Worm (Caenorhabditis elegans) whole organism, young adult: ENCODE data around the gene cdc-14.

Experiments used
- B0336.3 ChIP-seq: fragments of 200-800 bp; sonication (Bioruptor generic); IDR thresholded peaks from 2 replicates; pipeline ENCODE4 v1.3.6; 2022; ENCODE audit warnings: missing genetic modification characterization, missing compliant biosample characterization
- C06A6.2 ChIP-seq: fragments of 200-800 bp; sonication (Bioruptor generic); conservative IDR thresholded peaks from 2 replicates; pipeline ENCODE4 v1.3.6; 2022; ENCODE audit warnings: missing genetic modification characterization, missing compliant biosample characterization
- D2030.7 ChIP-seq: fragments of 200-800 bp; sonication (Bioruptor generic); IDR thresholded peaks from 2 replicates; pipeline ENCODE4 v1.3.6; 2022; ENCODE audit warnings: missing genetic modification reagents, missing genetic modification characterization, missing compliant biosample characterization
- F33H1.4 ChIP-seq: fragments of 200-800 bp; sonication (Bioruptor generic); IDR thresholded peaks from 2 replicates; pipeline ENCODE4 v1.3.6; 2022; ENCODE audit warnings: missing genetic modification reagents, missing genetic modification characterization, missing compliant biosample characterization
- F37B4.10 ChIP-seq: fragments of 200-800 bp; sonication (Bioruptor generic); IDR thresholded peaks from 2 replicates; pipeline ENCODE4 v1.3.6; 2022; ENCODE audit warnings: missing genetic modification characterization, missing compliant biosample characterization
- F55B11.4 ChIP-seq: sonication (generic microtip); optimal IDR thresholded peaks from 2 replicates; lab custom pipeline; 2016; ENCODE audit warnings: missing compliant biosample characterization, missing genetic modification characterization, borderline replicate concordance; ENCODE audit not compliant: insufficient read depth
- K12H6.12 ChIP-seq: fragments of 200-800 bp; sonication (Bioruptor generic); optimal IDR thresholded peaks from 2 replicates; lab custom pipeline; 2018; ENCODE audit warnings: mild to moderate bottlenecking, missing genetic modification characterization, missing compliant biosample characterization
- T07F8.4 ChIP-seq: sonication (generic microtip); optimal IDR thresholded peaks from 2 replicates; lab custom pipeline; 2016; ENCODE audit warnings: mild to moderate bottlenecking, missing genetic modification characterization, moderate library complexity, missing compliant biosample characterization
- Y53G8AR.9 ChIP-seq: fragments of 200-800 bp; sonication (Bioruptor generic); conservative IDR thresholded peaks from 2 replicates; pipeline ENCODE4 v1.3.6; 2022; ENCODE audit warnings: missing genetic modification reagents, missing genetic modification characterization, missing compliant biosample characterization
- Y56A3A.18 ChIP-seq: fragments of 200-800 bp; sonication (Bioruptor generic); IDR thresholded peaks from 2 replicates; pipeline ENCODE4 v1.3.6; 2022; ENCODE audit warnings: missing genetic modification reagents, missing genetic modification characterization, missing compliant biosample characterization
- aptf-2 ChIP-seq: fragments of 200-800 bp; sonication (Bioruptor generic); conservative IDR thresholded peaks from 2 replicates; pipeline ENCODE4 v1.3.6; 2022; ENCODE audit warnings: missing genetic modification reagents, missing genetic modification characterization, missing compliant biosample characterization
- atf-7 ChIP-seq: sonication (generic microtip); optimal IDR thresholded peaks from 2 replicates; lab custom pipeline; 2017; ENCODE audit warnings: mild to moderate bottlenecking, missing genetic modification characterization, missing compliant biosample characterization
- attf-3 ChIP-seq: fragments of 200-800 bp; sonication (Bioruptor generic); conservative IDR thresholded peaks from 2 replicates; pipeline ENCODE4 v1.3.6; 2022; ENCODE audit warnings: missing genetic modification reagents, missing genetic modification characterization, missing compliant biosample characterization
- cebp-1 ChIP-seq, 2 experiments: fragments of 200-800 bp in 1 of 2; sonication (Bioruptor generic) in 1 of 2; sonication (generic microtip) in 1 of 2; IDR thresholded peaks in 1 of 2; optimal IDR thresholded peaks in 1 of 2; 2 replicates each; pipeline versions ENCODE4 v1.3.6 to Lab custom; 2017 to 2022; ENCODE audit warnings: missing compliant biosample characterization in 2 of 2, missing genetic modification characterization in 2 of 2, mild to moderate bottlenecking in 1 of 2, missing genetic modification reagents in 1 of 2, moderate library complexity in 1 of 2
- ceh-79 ChIP-seq: sonication (generic microtip); optimal IDR thresholded peaks from 2 replicates; lab custom pipeline; 2017; ENCODE audit warnings: mild to moderate bottlenecking, missing genetic modification characterization, missing compliant biosample characterization
- dpl-1 ChIP-seq: fragments of 150-350 bp; optimal IDR thresholded peaks from 2 replicates; lab custom pipeline; 2014; ENCODE audit warnings: missing biosample characterization, missing genetic modification reagents, missing genetic modification characterization
- efl-1 ChIP-seq: fragments of 150-350 bp; optimal IDR thresholded peaks from 2 replicates; lab custom pipeline; 2014; ENCODE audit warnings: missing biosample characterization, missing genetic modification reagents, missing genetic modification characterization
- egl-44 ChIP-seq: fragments of 200-800 bp; sonication (Bioruptor generic); IDR thresholded peaks from 2 replicates; pipeline ENCODE4 v1.3.6; 2022; ENCODE audit warnings: missing genetic modification reagents, missing genetic modification characterization, missing compliant biosample characterization
- ekl-4 ChIP-seq: fragments of 200-800 bp; sonication (Bioruptor generic); IDR thresholded peaks from 2 replicates; pipeline ENCODE4 v1.3.6; 2022; ENCODE audit warnings: missing genetic modification reagents, missing genetic modification characterization, missing compliant biosample characterization
- ets-4 ChIP-seq: fragments of 200-800 bp; sonication (Bioruptor generic); optimal IDR thresholded peaks from 2 replicates; lab custom pipeline; 2018; ENCODE audit warnings: mild to moderate bottlenecking, missing genetic modification characterization, missing compliant biosample characterization
- fkh-3 ChIP-seq: sonication (generic microtip); optimal IDR thresholded peaks from 2 replicates; lab custom pipeline; 2016; ENCODE audit warnings: mild to moderate bottlenecking, missing genetic modification characterization, missing compliant biosample characterization
- him-1 ChIP-seq: sonication (generic microtip); optimal IDR thresholded peaks from 2 replicates; lab custom pipeline; 2016; ENCODE audit warnings: missing genotype, missing genetic modification reagents, missing genetic modification characterization, missing compliant biosample characterization
- hmg-1.2 ChIP-seq: fragments of 200-800 bp; sonication (Bioruptor generic); IDR thresholded peaks from 2 replicates; pipeline ENCODE4 v1.3.6; 2022; ENCODE audit warnings: missing genetic modification reagents, missing genetic modification characterization, missing compliant biosample characterization
- hmg-20 ChIP-seq: fragments of 200-800 bp; sonication (Bioruptor generic); IDR thresholded peaks from 2 replicates; pipeline ENCODE4 v1.3.6; 2022; ENCODE audit warnings: missing genetic modification reagents, missing genetic modification characterization, missing compliant biosample characterization
- hrde-1 ChIP-seq: sonication (generic microtip); optimal IDR thresholded peaks from 2 replicates; lab custom pipeline; 2016; ENCODE audit warnings: missing genetic modification characterization, mild to moderate bottlenecking, missing compliant biosample characterization, moderate library complexity, missing genotype, missing genetic modification reagents, borderline replicate concordance
- hsf-1 ChIP-seq: fragments of 200-800 bp; sonication (Bioruptor generic); IDR thresholded peaks from 2 replicates; pipeline ENCODE4 v1.3.6; 2022; ENCODE audit warnings: missing genetic modification reagents, missing genetic modification characterization, missing compliant biosample characterization
- lsy-27 ChIP-seq: sonication (generic microtip); optimal IDR thresholded peaks from 2 replicates; lab custom pipeline; 2017; ENCODE audit warnings: missing genetic modification characterization, mild to moderate bottlenecking, missing compliant biosample characterization, antibody characterized with exemption, missing genotype, borderline replicate concordance; ENCODE audit not compliant: insufficient read depth
- madf-10 ChIP-seq: sonication (generic microtip); optimal IDR thresholded peaks from 2 replicates; lab custom pipeline; 2016; ENCODE audit warnings: mild to moderate bottlenecking, missing genetic modification characterization, missing compliant biosample characterization
- madf-3 ChIP-seq: fragments of 200-800 bp; sonication (Bioruptor generic); IDR thresholded peaks from 2 replicates; pipeline ENCODE4 v1.3.6; 2022; ENCODE audit warnings: missing genetic modification reagents, missing genetic modification characterization, missing compliant biosample characterization
- madf-8 ChIP-seq: fragments of 200-800 bp; sonication (Bioruptor generic); conservative IDR thresholded peaks from 2 replicates; pipeline ENCODE4 v1.3.6; 2022; ENCODE audit warnings: missing genetic modification reagents, missing genetic modification characterization, missing compliant biosample characterization
- mcd-1 ChIP-seq: fragments of 200-800 bp; sonication (Bioruptor generic); IDR thresholded peaks from 2 replicates; pipeline ENCODE4 v1.3.6; 2022; ENCODE audit warnings: missing genetic modification reagents, missing genetic modification characterization, missing compliant biosample characterization
- nfya-1 ChIP-seq: sonication (generic microtip); optimal IDR thresholded peaks from 2 replicates; lab custom pipeline; 2017; ENCODE audit warnings: antibody characterized with exemption, missing compliant biosample characterization, missing genetic modification characterization, borderline replicate concordance; ENCODE audit not compliant: insufficient read depth
- nfyb-1 ChIP-seq: fragments of 200-800 bp; sonication (Bioruptor generic); IDR thresholded peaks from 2 replicates; pipeline ENCODE4 v1.3.6; 2022; ENCODE audit warnings: missing genetic modification reagents, missing genetic modification characterization, missing compliant biosample characterization
- nhr-120 ChIP-seq: fragments of 200-800 bp; sonication (Bioruptor generic); IDR thresholded peaks from 2 replicates; pipeline ENCODE4 v1.3.6; 2022; ENCODE audit warnings: missing genetic modification characterization, missing compliant biosample characterization
- nhr-80 ChIP-seq: sonication (generic microtip); optimal IDR thresholded peaks from 2 replicates; lab custom pipeline; 2016; ENCODE audit warnings: missing genetic modification characterization, missing compliant biosample characterization
- rpc-1 ChIP-seq, 2 experiments: fragments of 150-350 bp in 1 of 2; sonication (generic microtip) in 1 of 2; optimal IDR thresholded peaks; 2 replicates each; lab custom pipeline; 2014 to 2018; ENCODE audit warnings: missing biosample characterization in 1 of 2, missing genetic modification characterization in 1 of 2, missing genetic modification reagents in 1 of 2, missing genotype in 1 of 2
- sdz-38 ChIP-seq: sonication (generic microtip); optimal IDR thresholded peaks from 2 replicates; lab custom pipeline; 2016; ENCODE audit warnings: missing genotype, missing genetic modification characterization, missing compliant biosample characterization
- sea-2 ChIP-seq: fragments of 200-800 bp; sonication (Bioruptor generic); IDR thresholded peaks from 2 replicates; pipeline ENCODE4 v1.3.6; 2022; ENCODE audit warnings: missing genetic modification characterization, missing compliant biosample characterization
- snpc-1.1 ChIP-seq: sonication (generic microtip); optimal IDR thresholded peaks from 2 replicates; lab custom pipeline; 2017; ENCODE audit warnings: missing genetic modification characterization, mild to moderate bottlenecking, missing compliant biosample characterization, antibody characterized with exemption, moderate library complexity, missing genotype, missing genetic modification reagents; ENCODE audit not compliant: insufficient read depth
- unc-62 ChIP-seq: fragments of 150-350 bp; optimal IDR thresholded peaks from 2 replicates; lab custom pipeline; 2014; ENCODE audit warnings: missing biosample characterization, missing genetic modification reagents, missing genetic modification characterization
- zfh-2 ChIP-seq: fragments of 200-800 bp; sonication (Bioruptor generic); conservative IDR thresholded peaks from 2 replicates; pipeline ENCODE4 v1.3.6; 2022; ENCODE audit warnings: missing genetic modification reagents, missing genetic modification characterization, missing compliant biosample characterization
- zim-3 ChIP-seq: sonication (generic microtip); optimal IDR thresholded peaks from 2 replicates; lab custom pipeline; 2017; ENCODE audit warnings: mild to moderate bottlenecking, missing genetic modification characterization, moderate library complexity, missing compliant biosample characterization
- ztf-3 ChIP-seq: fragments of 200-800 bp; sonication (Bioruptor generic); optimal IDR thresholded peaks from 2 replicates; lab custom pipeline; 2018; ENCODE audit warnings: mild to moderate bottlenecking, missing genetic modification characterization, missing compliant biosample characterization

Gene cdc-14

ce11 chrII:5544145-5544515 is 49.1 kb downstream of the cdc-14 start (continued):
- TF ChIP-seq nfya-1 (tag; lab: Kevin White, UChicago) (no peak), hrde-1 (tag; lab: Kevin White, UChicago) (no peak), nhr-80 (tag; lab: Kevin White, UChicago) (peak; percentile 11), madf-8 (GFP tag; lab: Robert Waterston, UW) (no peak), hsf-1 (GFP tag; lab: Robert Waterston, UW) (peak; percentile 11; the same call in 1 of the 2 replicates), hmg-20 (GFP tag; lab: Robert Waterston, UW) (0 out of 2 replicates have a peak, but pooled peaks have one; percentile 27), madf-10 (tag; lab: Kevin White, UChicago) (no peak), sdz-38 (tag; lab: Kevin White, UChicago) (no peak)

ce11 chrII:5543476-5544144 is 49.6 kb downstream of the cdc-14 start:
- TF ChIP-seq nfyb-1 (GFP tag; lab: Robert Waterston, UW) = peak; percentile 98
- TF ChIP-seq madf-8 (GFP tag; lab: Robert Waterston, UW) = peak; percentile 49
- peak; percentile 95 for TF ChIP-seq snpc-1.1 (tag; lab: Kevin White, UChicago)
- TF ChIP-seq egl-44 (GFP tag; lab: Robert Waterston, UW) = peak; percentile 93
- TF ChIP-seq unc-62 = peak; percentile 23
- TF ChIP-seq cebp-1 (GFP tag; IDR thresholded peaks at IDR 0.05; lab: Robert Waterston, UW) = peak; percentile 69
- peak; percentile 95 for TF ChIP-seq cebp-1 (tag; optimal IDR thresholded peaks at IDR 0.05; lab: Kevin White, UChicago)
- TF ChIP-seq madf-3 (GFP tag; lab: Robert Waterston, UW) = no peak; the same call in none of the 2 replicates
- peak; percentile 96 for TF ChIP-seq C06A6.2 (GFP tag; lab: Robert Waterston, UW)
- TF ChIP-seq K12H6.12 (tag; lab: Kevin White, UChicago) = peak; percentile 98
- TF ChIP-seq mcd-1 (GFP tag; lab: Robert Waterston, UW) = peak; percentile 95
- TF ChIP-seq dpl-1 (GFP tag; lab: Kevin White, UChicago) = peak; percentile 53
- TF ChIP-seq fkh-3 = peak; percentile 82
- TF ChIP-seq F37B4.10 (GFP tag; lab: Robert Waterston, UW) = peak; percentile 92; the same call in 1 of the 2 replicates
- peak; percentile 90 for TF ChIP-seq hmg-1.2
- peak; percentile 85 for TF ChIP-seq him-1 (tag; lab: Kevin White, UChicago)
- peak; percentile 72; the same call in 1 of the 2 replicates for TF ChIP-seq aptf-2 (GFP tag; lab: Robert Waterston, UW)
- TF ChIP-seq nhr-120 (GFP tag; lab: Robert Waterston, UW) = 0 out of 2 replicates have a peak, but pooled peaks have one; percentile 35
- peak; percentile 45 for TF ChIP-seq nhr-80 (tag; lab: Kevin White, UChicago)
- TF ChIP-seq ets-4 (GFP tag; lab: Kevin White, UChicago) = peak; percentile 89
- peak; percentile 95 for TF ChIP-seq Y53G8AR.9 (GFP tag; lab: Robert Waterston, UW)
- TF ChIP-seq sea-2 = peak; percentile 77; the same call in 1 of the 2 replicates
- peak; percentile 95 for TF ChIP-seq ceh-79 (tag; lab: Kevin White, UChicago)
- TF ChIP-seq attf-3 (GFP tag; lab: Robert Waterston, UW) = peak; percentile 81
- TF ChIP-seq F55B11.4 = no peak
- TF ChIP-seq atf-7 (tag; lab: Kevin White, UChicago) = peak; percentile 98
- peak; percentile 97 for TF ChIP-seq ztf-3
- no peak for TF ChIP-seq lsy-27 (tag; lab: Kevin White, UChicago)
- TF ChIP-seq T07F8.4 (tag; lab: Kevin White, UChicago) = peak; percentile 82
- peak; percentile 78 for TF ChIP-seq D2030.7 (GFP tag; lab: Robert Waterston, UW)
- peak; percentile 89 for TF ChIP-seq zfh-2
- peak; percentile 80 for TF ChIP-seq hrde-1 (tag; lab: Kevin White, UChicago)
- peak; percentile 91 for TF ChIP-seq Y56A3A.18 (GFP tag; lab: Robert Waterston, UW)
- peak; percentile 8 for TF ChIP-seq rpc-1 (optimal IDR thresholded peaks at IDR 0.05; lab: Kevin White, UChicago)
- TF ChIP-seq rpc-1 (tag; optimal IDR thresholded peaks at IDR 0.05; lab: Kevin White, UChicago) = peak; percentile 5
- peak; percentile 47 for TF ChIP-seq efl-1 (GFP tag; lab: Kevin White, UChicago)
- peak; percentile 98 for TF ChIP-seq B0336.3 (GFP tag; lab: Robert Waterston, UW)
- TF ChIP-seq zim-3 (tag; lab: Kevin White, UChicago) = peak; percentile 91
- peak; percentile 96 for TF ChIP-seq ekl-4 (GFP tag; lab: Robert Waterston, UW)
- peak; percentile 64 for TF ChIP-seq F33H1.4
